Fruit fly (Drosophila melanogaster) whole organism, embryonic: Measurements from ENCODE around the gene Sk2.

Experiments used
- CG11247 ChIP-seq: fragments of 200-800 bp; sonication (Bioruptor generic); IDR thresholded peaks from 2 replicates; pipeline ENCODE4 v1.3.6; 2022; ENCODE audit warnings: missing biosample characterization, missing genetic modification characterization
- CG11456 ChIP-seq: fragments of 200-800 bp; sonication (Bioruptor generic); IDR thresholded peaks from 3 replicates; pipeline ENCODE4 v1.3.6; 2022; ENCODE audit warnings: missing biosample characterization, missing genetic modification characterization
- CG11723 ChIP-seq: fragments of 200-800 bp; sonication (Bioruptor generic); optimal IDR thresholded peaks from 2 replicates; lab custom pipeline; 2017; ENCODE audit warnings: missing biosample characterization, mild to moderate bottlenecking, missing genetic modification characterization
- CG12104 ChIP-seq: fragments of 200-800 bp; sonication (Bioruptor generic); optimal IDR thresholded peaks from 3 replicates; lab custom pipeline; 2016; ENCODE audit warnings: missing biosample characterization, missing genetic modification characterization
- CG12155 ChIP-seq: fragments of 200-800 bp; sonication (Bioruptor generic); optimal IDR thresholded peaks from 3 replicates; lab custom pipeline; 2016; ENCODE audit warnings: missing biosample characterization, missing genetic modification characterization
- CG12236 ChIP-seq: fragments of 200-800 bp; sonication (Bioruptor generic); optimal IDR thresholded peaks from 2 replicates; lab custom pipeline; 2016; ENCODE audit warnings: missing biosample characterization, missing genetic modification characterization
- CG12659 ChIP-seq: fragments of 200-800 bp; sonication (Bioruptor generic); optimal IDR thresholded peaks from 3 replicates; lab custom pipeline; 2017; ENCODE audit warnings: mild to moderate bottlenecking, missing biosample characterization, missing genetic modification reagents, missing genetic modification characterization
- CG13296 ChIP-seq: fragments of 200-800 bp; sonication (Bioruptor generic); optimal IDR thresholded peaks from 3 replicates; lab custom pipeline; 2018; ENCODE audit warnings: missing biosample characterization, mild to moderate bottlenecking, missing genetic modification characterization
- CG14050 ChIP-seq: fragments of 200-800 bp; sonication (Bioruptor generic); IDR thresholded peaks from 3 replicates; pipeline ENCODE4 v1.3.6; 2022; ENCODE audit warnings: missing biosample characterization, missing genetic modification characterization
- CG1602 ChIP-seq: fragments of 200-800 bp; sonication (Bioruptor generic); optimal IDR thresholded peaks from 3 replicates; lab custom pipeline; 2016; ENCODE audit warnings: missing biosample characterization, missing genetic modification characterization
- CG1603 ChIP-seq: fragments of 200-800 bp; sonication (Bioruptor generic); optimal IDR thresholded peaks from 2 replicates; lab custom pipeline; 2019; ENCODE audit warnings: missing biosample characterization, mild to moderate bottlenecking, missing genetic modification characterization, moderate library complexity
- CG1647 ChIP-seq: fragments of 200-800 bp; sonication (Bioruptor generic); optimal IDR thresholded peaks from 3 replicates; lab custom pipeline; 2016; ENCODE audit warnings: missing biosample characterization, missing genetic modification characterization
- CG16813 ChIP-seq: fragments of 200-800 bp; sonication (Bioruptor generic); IDR thresholded peaks from 3 replicates; pipeline ENCODE4 v1.3.6; 2022; ENCODE audit warnings: missing biosample characterization, missing genetic modification characterization; ENCODE audit not compliant: partially characterized antibody
- CG16815 ChIP-seq: fragments of 200-800 bp; sonication (Bioruptor generic); optimal IDR thresholded peaks from 3 replicates; lab custom pipeline; 2017; ENCODE audit warnings: missing biosample characterization, mild to moderate bottlenecking, missing genetic modification characterization
- CG17186 ChIP-seq: fragments of 200-800 bp; sonication (Bioruptor generic); optimal IDR thresholded peaks from 3 replicates; lab custom pipeline; 2017; ENCODE audit warnings: missing biosample characterization, missing genetic modification reagents, missing genetic modification characterization
- CG18619 ChIP-seq: fragments of 200-800 bp; sonication (Bioruptor generic); optimal IDR thresholded peaks from 3 replicates; lab custom pipeline; 2017; ENCODE audit warnings: missing biosample characterization, mild to moderate bottlenecking, missing genetic modification characterization
- CG30431 ChIP-seq: fragments of 200-800 bp; sonication (Bioruptor generic); optimal IDR thresholded peaks from 2 replicates; lab custom pipeline; 2017; ENCODE audit warnings: missing biosample characterization, missing genetic modification characterization
- CG31224 ChIP-seq: fragments of 200-800 bp; sonication (Bioruptor generic); IDR thresholded peaks from 2 replicates; pipeline ENCODE4 v1.3.6; 2022; ENCODE audit warnings: missing biosample characterization, missing genetic modification characterization
- CG34422 ChIP-seq: fragments of 200-800 bp; sonication (Bioruptor generic); IDR thresholded peaks from 3 replicates; pipeline ENCODE4 v1.3.6; 2022; ENCODE audit warnings: missing biosample characterization, missing genetic modification characterization
- CG43689 ChIP-seq: fragments of 200-800 bp; sonication (Bioruptor generic); IDR thresholded peaks from 2 replicates; pipeline ENCODE4 v1.3.6; 2022; ENCODE audit warnings: missing biosample characterization, missing genetic modification characterization
- CG7357 ChIP-seq: fragments of 200-800 bp; sonication (Bioruptor generic); IDR thresholded peaks from 3 replicates; pipeline ENCODE4 v1.3.6; 2022; ENCODE audit warnings: missing biosample characterization, missing genetic modification characterization
- CG8089 ChIP-seq: fragments of 200-800 bp; sonication (Bioruptor generic); optimal IDR thresholded peaks from 3 replicates; lab custom pipeline; 2016; ENCODE audit warnings: missing biosample characterization, missing genetic modification characterization
- Fer3 ChIP-seq: fragments of 200-800 bp; sonication (Bioruptor generic); optimal IDR thresholded peaks from 2 replicates; lab custom pipeline; 2018; ENCODE audit warnings: missing biosample characterization, mild to moderate bottlenecking, missing genetic modification characterization, moderate library complexity
- Hr3 ChIP-seq: fragments of 200-800 bp; sonication (Bioruptor generic); optimal IDR thresholded peaks from 3 replicates; lab custom pipeline; 2016; ENCODE audit warnings: missing biosample characterization, missing genetic modification characterization
- Lpt ChIP-seq: fragments of >200 bp; optimal IDR thresholded peaks from 2 replicates; lab custom pipeline; 2018; ENCODE audit warnings: missing biosample characterization, missing genetic modification characterization
- Mad ChIP-seq: fragments of 200-800 bp; sonication (Bioruptor generic); optimal IDR thresholded peaks from 2 replicates; lab custom pipeline; 2016; ENCODE audit warnings: missing biosample characterization, missing genetic modification characterization
- Mes4 ChIP-seq: fragments of 200-800 bp; sonication (Bioruptor generic); optimal IDR thresholded peaks from 2 replicates; lab custom pipeline; 2016; ENCODE audit warnings: missing biosample characterization, missing genetic modification characterization
- NK7.1 ChIP-seq: fragments of 200-800 bp; sonication (Bioruptor generic); optimal IDR thresholded peaks from 3 replicates; lab custom pipeline; 2016; ENCODE audit warnings: missing biosample characterization, missing genetic modification characterization
- Ptx1 ChIP-seq: fragments of 200-800 bp; sonication (Bioruptor generic); IDR thresholded peaks from 2 replicates; pipeline ENCODE4 v1.3.6; 2022; ENCODE audit warnings: missing biosample characterization, missing genetic modification characterization
- Sox102F ChIP-seq: fragments of 200-800 bp; sonication (Bioruptor generic); optimal IDR thresholded peaks from 2 replicates; lab custom pipeline; 2018; ENCODE audit warnings: missing biosample characterization, mild to moderate bottlenecking, missing genetic modification characterization, moderate library complexity
- amos ChIP-seq: fragments of 200-800 bp; sonication (Bioruptor generic); IDR thresholded peaks from 2 replicates; pipeline ENCODE4 v1.3.6; 2022; ENCODE audit warnings: missing biosample characterization, missing genetic modification characterization; ENCODE audit not compliant: partially characterized antibody
- az2 ChIP-seq: fragments of 200-800 bp; sonication (Bioruptor generic); optimal IDR thresholded peaks from 3 replicates; lab custom pipeline; 2016; ENCODE audit warnings: missing biosample characterization, missing genetic modification characterization
- dysf ChIP-seq: fragments of 200-800 bp; sonication (Bioruptor generic); IDR thresholded peaks from 3 replicates; pipeline ENCODE4 v1.3.6; 2022; ENCODE audit warnings: missing biosample characterization, missing genetic modification characterization
- fu2 ChIP-seq: fragments of 200-800 bp; sonication (Bioruptor generic); optimal IDR thresholded peaks from 2 replicates; lab custom pipeline; 2016; ENCODE audit warnings: missing biosample characterization, missing genetic modification characterization
- gce ChIP-seq: fragments of 200-800 bp; sonication (Bioruptor generic); IDR thresholded peaks from 3 replicates; pipeline ENCODE4 v1.3.6; 2022; ENCODE audit warnings: missing biosample characterization, missing genetic modification characterization
- gro ChIP-seq: fragments of 200-800 bp; sonication (Bioruptor generic); optimal IDR thresholded peaks from 2 replicates; lab custom pipeline; 2016; ENCODE audit warnings: missing biosample characterization, missing genetic modification characterization
- insv ChIP-seq, 2 experiments: fragments of 200-800 bp; sonication (Bioruptor generic); optimal IDR thresholded peaks; 3 replicates each; lab custom pipeline; 2016 to 2018; ENCODE audit warnings: missing biosample characterization in 2 of 2, missing genetic modification characterization in 2 of 2
- lmd ChIP-seq: fragments of 200-800 bp; sonication (Bioruptor generic); IDR thresholded peaks from 2 replicates; pipeline ENCODE4 v1.3.6; 2022; ENCODE audit warnings: missing biosample characterization, missing genetic modification characterization
- lola ChIP-seq, 3 experiments: fragments of >200 bp in 2 of 3; fragments of 200-800 bp in 1 of 3; sonication (Bioruptor generic) in 1 of 3; optimal IDR thresholded peaks; 2 replicates each; lab custom pipeline; 2017 to 2019; ENCODE audit warnings: missing biosample characterization in 3 of 3, missing genetic modification characterization in 3 of 3, mild to moderate bottlenecking in 1 of 3, moderate library complexity in 1 of 3
- peb ChIP-seq: fragments of 200-800 bp; sonication (Bioruptor generic); IDR thresholded peaks from 2 replicates; pipeline ENCODE4 v1.3.6; 2022; ENCODE audit warnings: missing biosample characterization, missing genetic modification characterization
- pfk ChIP-seq: fragments of 200-800 bp; sonication (Bioruptor generic); optimal IDR thresholded peaks from 2 replicates; lab custom pipeline; 2018; ENCODE audit warnings: missing biosample characterization, mild to moderate bottlenecking, missing genetic modification characterization, moderate library complexity
- repo ChIP-seq: fragments of 200-800 bp; sonication (Bioruptor generic); optimal IDR thresholded peaks from 2 replicates; lab custom pipeline; 2016; ENCODE audit warnings: missing biosample characterization, missing genetic modification characterization
- ro ChIP-seq: fragments of 200-800 bp; sonication (Bioruptor generic); IDR thresholded peaks from 2 replicates; pipeline ENCODE4 v1.3.6; 2022; ENCODE audit warnings: missing biosample characterization, missing genetic modification characterization
- sens ChIP-seq: fragments of 200-800 bp; sonication (Bioruptor generic); peaks from one replicate; lab custom pipeline; 2016; ENCODE audit warnings: missing biosample characterization, missing genetic modification characterization
- sisA ChIP-seq: fragments of 200-800 bp; sonication (Bioruptor generic); IDR thresholded peaks from 2 replicates; pipeline ENCODE4 v1.3.6; 2022; ENCODE audit warnings: missing biosample characterization, missing genetic modification characterization
- sqz ChIP-seq: fragments of 200-800 bp; sonication (Bioruptor generic); optimal IDR thresholded peaks from 3 replicates; lab custom pipeline; 2018; ENCODE audit warnings: missing biosample characterization, mild to moderate bottlenecking, missing genetic modification characterization
- sr ChIP-seq: fragments of 200-800 bp; sonication (Bioruptor generic); IDR thresholded peaks from 3 replicates; pipeline ENCODE4 v1.3.6; 2022; ENCODE audit warnings: missing biosample characterization, missing genetic modification characterization
- sug ChIP-seq: fragments of 200-800 bp; optimal IDR thresholded peaks from 2 replicates; lab custom pipeline; 2019; ENCODE audit warnings: missing biosample characterization, mild to moderate bottlenecking, missing genetic modification characterization, moderate library complexity
- trem ChIP-seq: fragments of 200-800 bp; optimal IDR thresholded peaks from 3 replicates; lab custom pipeline; 2019; ENCODE audit warnings: missing biosample characterization, mild to moderate bottlenecking, missing genetic modification characterization, moderate library complexity
- tup ChIP-seq: fragments of 200-800 bp; sonication (Bioruptor generic); optimal IDR thresholded peaks from 2 replicates; lab custom pipeline; 2016; ENCODE audit warnings: missing biosample characterization, mild to moderate bottlenecking, missing genetic modification characterization, moderate library complexity
- unc-4 ChIP-seq: fragments of 200-800 bp; sonication (Bioruptor generic); IDR thresholded peaks from 2 replicates; pipeline ENCODE4 v1.3.6; 2022; ENCODE audit warnings: missing biosample characterization, missing genetic modification characterization; ENCODE audit not compliant: partially characterized antibody
- usp ChIP-seq: fragments of >200 bp; optimal IDR thresholded peaks from 2 replicates; lab custom pipeline; 2017; ENCODE audit warnings: missing biosample characterization, missing genetic modification characterization

Gene Sk2

dm6 chr3L:3045256-3045743 is 1.6 kb upstream of the Sk2 start (continued):
- TF ChIP-seq CG1602 (GFP tag; lab: Kevin White, UChicago) (peak; percentile 6), CG12155 (peak; percentile 24), Fer3 (peak; percentile 2), sens (GFP tag; lab: Kevin White, UChicago) (peak; percentile 70), Hr3 (GFP tag; lab: Kevin White, UChicago) (peak; percentile 35), CG17186 (GFP tag; lab: Kevin White, UChicago) (no peak), CG16813 (GFP tag; lab: Robert Waterston, UW) (no peak), Mes4 (GFP tag; lab: Kevin White, UChicago) (no peak), CG12659 (peak; percentile 40), gro (GFP tag; lab: Kevin White, UChicago) (no peak), CG31224 (GFP tag; lab: Robert Waterston, UW) (no peak), sr (no peak), sisA (GFP tag; lab: Robert Waterston, UW) (0 out of 2 replicates have a peak, but pooled peaks have one; percentile 20), amos (GFP tag; lab: Robert Waterston, UW) (no peak), Sox102F (GFP tag; lab: Kevin White, UChicago) (peak; percentile 61), CG16815 (GFP tag; lab: Kevin White, UChicago) (peak; percentile 6), usp (GFP tag; lab: Kevin White, UChicago) (no peak), lola (GFP tag; optimal IDR thresholded peaks at IDR 0.05; lab: Kevin White, UChicago) (peak in 1 of 3 experiments; percentile 22), unc-4 (GFP tag; lab: Robert Waterston, UW) (no peak), NK7.1 (GFP tag; lab: Kevin White, UChicago) (no peak), CG7357 (0 out of 3 replicates have a peak, but pooled peaks have one; percentile 17), peb (GFP tag; lab: Robert Waterston, UW) (no peak), CG12104 (no peak), sqz (GFP tag; lab: Kevin White, UChicago) (no peak), insv (GFP tag; optimal IDR thresholded peaks at IDR 0.05; lab: Kevin White, UChicago) (no peak), Lpt (GFP tag; lab: Kevin White, UChicago) (no peak), CG43689 (GFP tag; lab: Robert Waterston, UW) (no peak), tup (GFP tag; lab: Kevin White, UChicago) (no peak), CG11723 (no peak), CG11247 (GFP tag; lab: Robert Waterston, UW) (no peak), CG30431 (GFP tag; lab: Kevin White, UChicago) (no peak), sug (tag; lab: Kevin White, UChicago) (no peak), ro (GFP tag; lab: Robert Waterston, UW) (no peak), CG8089 (GFP tag; lab: Kevin White, UChicago) (no peak), CG1603 (tag; lab: Kevin White, UChicago) (peak; percentile 13), fu2 (GFP tag; lab: Kevin White, UChicago) (no peak), Mad (no peak), repo (GFP tag; lab: Kevin White, UChicago) (no peak), dysf (GFP tag; lab: Robert Waterston, UW) (peak; percentile 53; the same call in 1 of the 3 replicates), az2 (peak; percentile 52), lmd (GFP tag; lab: Robert Waterston, UW) (no peak), CG12236 (GFP tag; lab: Kevin White, UChicago) (no peak), gce (GFP tag; lab: Robert Waterston, UW) (no peak), pfk (GFP tag; lab: Kevin White, UChicago) (no peak), CG1647 (GFP tag; lab: Kevin White, UChicago) (no peak), Ptx1 (GFP tag; lab: Robert Waterston, UW) (peak; percentile 56), CG13296 (GFP tag; lab: Kevin White, UChicago) (peak; percentile 35), CG11456 (GFP tag; lab: Robert Waterston, UW) (no peak), CG34422 (no peak), trem (peak; percentile 38), CG14050 (GFP tag; lab: Robert Waterston, UW) (no peak), CG18619 (GFP tag; lab: Kevin White, UChicago) (peak; percentile 32)
